Worm (Caenorhabditis elegans) whole organism, L4 larva: ENCODE data around the gene cnnm-1.

ENCODE experiments used
- F10B5.3 ChIP-seq: sonication (generic microtip); optimal IDR thresholded peaks from 2 replicates; lab custom pipeline; 2016; ENCODE audit warnings: mild to moderate bottlenecking, missing genetic modification characterization, missing compliant biosample characterization
- F26F4.8 ChIP-seq: fragments of 200-800 bp; sonication (Bioruptor generic); conservative IDR thresholded peaks from 2 replicates; pipeline ENCODE4 v1.3.6; 2022; ENCODE audit warnings: missing genetic modification characterization, missing compliant biosample characterization
- T26A8.4 ChIP-seq: fragments of 200-800 bp; sonication (Bioruptor generic); IDR thresholded peaks from 2 replicates; pipeline ENCODE4 v1.3.6; 2022; ENCODE audit warnings: missing genetic modification characterization, missing compliant biosample characterization
- Y5F2A.4 ChIP-seq: fragments of 200-800 bp; sonication (Bioruptor generic); optimal IDR thresholded peaks from 2 replicates; lab custom pipeline; 2018; ENCODE audit warnings: mild to moderate bottlenecking, missing genetic modification characterization, missing compliant biosample characterization
- Y75B8A.6 ChIP-seq: fragments of 200-800 bp; sonication (Bioruptor generic); IDR thresholded peaks from 2 replicates; pipeline ENCODE4 v1.3.6; 2022; ENCODE audit warnings: missing genetic modification reagents, missing genetic modification characterization, missing compliant biosample characterization
- aha-1 ChIP-seq: fragments of 150-350 bp; peaks from one replicate; lab custom pipeline; 2014; ENCODE audit warnings: missing biosample characterization, missing genetic modification characterization
- arid-1 ChIP-seq: fragments of 200-800 bp; sonication (Bioruptor generic); conservative IDR thresholded peaks from 2 replicates; pipeline ENCODE4 v1.3.6; 2022; ENCODE audit warnings: missing genetic modification reagents, missing genetic modification characterization, missing compliant biosample characterization
- ceh-20 ChIP-seq: fragments of 200-800 bp; sonication (Bioruptor generic); IDR thresholded peaks from 2 replicates; pipeline ENCODE4 v1.3.6; 2022; ENCODE audit warnings: missing genetic modification reagents, missing genetic modification characterization, missing compliant biosample characterization
- ceh-62 ChIP-seq: sonication (generic microtip); optimal IDR thresholded peaks from 2 replicates; lab custom pipeline; 2017; ENCODE audit warnings: missing biosample characterization, missing genetic modification characterization
- ces-1 ChIP-seq: fragments of 150-350 bp; sonication (generic microtip); optimal IDR thresholded peaks from 4 replicates; lab custom pipeline; 2014; ENCODE audit warnings: missing biosample characterization, missing genetic modification reagents, missing genetic modification characterization
- daf-16 ChIP-seq, 3 experiments: sonication (generic microtip); optimal IDR thresholded peaks; 2 replicates each; lab custom pipeline; 2016 to 2017; ENCODE audit warnings: missing genetic modification characterization in 3 of 3, missing genetic modification reagents in 3 of 3, mild to moderate bottlenecking in 2 of 3, missing compliant biosample characterization in 2 of 3, missing biosample characterization in 1 of 3, moderate library complexity in 1 of 3
- daf-8 ChIP-seq: fragments of 200-800 bp; sonication (Bioruptor generic); IDR thresholded peaks from 2 replicates; pipeline ENCODE4 v1.3.6; 2022; ENCODE audit warnings: missing genetic modification characterization, missing compliant biosample characterization
- dmd-6 ChIP-seq: fragments of 200-800 bp; sonication (Bioruptor generic); IDR thresholded peaks from 2 replicates; pipeline ENCODE4 v1.3.6; 2022; ENCODE audit warnings: missing genetic modification reagents, missing genetic modification characterization, missing compliant biosample characterization
- dpl-1 ChIP-seq: fragments of 150-350 bp; optimal IDR thresholded peaks from 2 replicates; lab custom pipeline; 2014; ENCODE audit warnings: missing biosample characterization, missing genetic modification reagents, missing genetic modification characterization
- dve-1 ChIP-seq: sonication (generic microtip); optimal IDR thresholded peaks from 2 replicates; lab custom pipeline; 2017; ENCODE audit warnings: antibody characterized with exemption, mild to moderate bottlenecking, missing genetic modification characterization, missing compliant biosample characterization; ENCODE audit not compliant: insufficient read depth
- egl-27 ChIP-seq: sonication (generic microtip); optimal IDR thresholded peaks from 3 replicates; lab custom pipeline; 2017; ENCODE audit warnings: missing biosample characterization, missing genetic modification reagents, missing genetic modification characterization
- hlh-11 ChIP-seq: fragments of 200-800 bp; sonication (Bioruptor generic); optimal IDR thresholded peaks from 2 replicates; lab custom pipeline; 2018; ENCODE audit warnings: mild to moderate bottlenecking, missing genetic modification characterization, missing compliant biosample characterization
- hlh-30 ChIP-seq: sonication (generic microtip); optimal IDR thresholded peaks from 2 replicates; lab custom pipeline; 2017; ENCODE audit warnings: antibody characterized with exemption, mild to moderate bottlenecking, missing genetic modification characterization, missing compliant biosample characterization; ENCODE audit not compliant: insufficient read depth
- lim-7 ChIP-seq: fragments of 200-800 bp; sonication (Bioruptor generic); IDR thresholded peaks from 2 replicates; pipeline ENCODE4 v1.3.6; 2022; ENCODE audit warnings: missing genetic modification characterization, missing compliant biosample characterization
- lin-1 ChIP-seq: fragments of 200-800 bp; sonication (Bioruptor generic); IDR thresholded peaks from 2 replicates; pipeline ENCODE4 v1.3.6; 2022; ENCODE audit warnings: missing genetic modification reagents, missing genetic modification characterization, missing compliant biosample characterization
- lin-15B ChIP-seq: fragments of 150-350 bp; sonication (generic microtip); optimal IDR thresholded peaks from 3 replicates; lab custom pipeline; 2014; ENCODE audit warnings: missing biosample characterization, missing genetic modification characterization
- lin-38 ChIP-seq: fragments of 200-800 bp; sonication (Bioruptor generic); IDR thresholded peaks from 2 replicates; pipeline ENCODE4 v1.3.6; 2022; ENCODE audit warnings: missing genetic modification reagents, missing genetic modification characterization, missing compliant biosample characterization
- lin-39 ChIP-seq: fragments of 150-350 bp; optimal IDR thresholded peaks from 2 replicates; lab custom pipeline; 2014; ENCODE audit warnings: missing biosample characterization, missing genetic modification reagents, missing genetic modification characterization
- lsy-2 ChIP-seq, 2 experiments: fragments of 150-350 bp in 1 of 2; sonication (generic microtip) in 1 of 2; optimal IDR thresholded peaks; 2 replicates each; lab custom pipeline; 2014 to 2017; ENCODE audit warnings: missing biosample characterization in 2 of 2, missing genetic modification characterization in 2 of 2
- mdl-1 ChIP-seq, 2 experiments: fragments of 150-350 bp in 1 of 2; sonication (generic microtip) in 1 of 2; optimal IDR thresholded peaks; 2 replicates each; lab custom pipeline; 2014 to 2017; ENCODE audit warnings: missing biosample characterization in 2 of 2, missing genetic modification characterization in 2 of 2
- mep-1 ChIP-seq: fragments of 150-350 bp; sonication (generic microtip); optimal IDR thresholded peaks from 3 replicates; lab custom pipeline; 2014; ENCODE audit warnings: missing biosample characterization, missing genetic modification characterization
- mes-2 ChIP-seq: sonication (generic microtip); optimal IDR thresholded peaks from 2 replicates; lab custom pipeline; 2016; ENCODE audit warnings: missing genotype, mild to moderate bottlenecking, missing genetic modification characterization, missing compliant biosample characterization; ENCODE audit not compliant: poor library complexity, severe bottlenecking
- mxl-2 ChIP-seq: fragments of 200-800 bp; sonication (Bioruptor generic); conservative IDR thresholded peaks from 2 replicates; pipeline ENCODE4 v1.3.6; 2022; ENCODE audit warnings: missing genetic modification reagents, missing genetic modification characterization, missing compliant biosample characterization
- mxl-3 ChIP-seq: fragments of 200-800 bp; sonication (Bioruptor generic); optimal IDR thresholded peaks from 2 replicates; lab custom pipeline; 2018; ENCODE audit warnings: mild to moderate bottlenecking, missing genetic modification characterization, missing compliant biosample characterization
- nhr-102 ChIP-seq: sonication (generic microtip); optimal IDR thresholded peaks from 2 replicates; lab custom pipeline; 2016; ENCODE audit warnings: mild to moderate bottlenecking, missing genetic modification characterization, moderate library complexity, missing compliant biosample characterization
- nhr-111 ChIP-seq: fragments of 200-800 bp; sonication (Bioruptor generic); optimal IDR thresholded peaks from 2 replicates; lab custom pipeline; 2018; ENCODE audit warnings: mild to moderate bottlenecking, missing genetic modification characterization, missing compliant biosample characterization
- nhr-237 ChIP-seq: sonication (generic microtip); optimal IDR thresholded peaks from 2 replicates; lab custom pipeline; 2017; ENCODE audit warnings: missing biosample characterization, missing genetic modification characterization
- nhr-28 ChIP-seq: fragments of 150-350 bp; optimal IDR thresholded peaks from 2 replicates; lab custom pipeline; 2014; ENCODE audit warnings: missing biosample characterization, missing genetic modification characterization
- nhr-48 ChIP-seq: sonication (generic microtip); optimal IDR thresholded peaks from 2 replicates; lab custom pipeline; 2016; ENCODE audit warnings: mild to moderate bottlenecking, missing genetic modification characterization, missing compliant biosample characterization
- nhr-6 ChIP-seq: fragments of 150-350 bp; optimal IDR thresholded peaks from 2 replicates; lab custom pipeline; 2014; ENCODE audit warnings: missing biosample characterization, missing genetic modification characterization
- nhr-77 ChIP-seq: fragments of 150-350 bp; optimal IDR thresholded peaks from 2 replicates; lab custom pipeline; 2014; ENCODE audit warnings: missing biosample characterization, missing genetic modification characterization
- php-3 ChIP-seq: fragments of 200-800 bp; sonication (Bioruptor generic); IDR thresholded peaks from 2 replicates; pipeline ENCODE4 v1.3.6; 2022; ENCODE audit warnings: missing genetic modification reagents, missing genetic modification characterization, missing compliant biosample characterization
- pqm-1 ChIP-seq: sonication (generic microtip); optimal IDR thresholded peaks from 2 replicates; lab custom pipeline; 2017; ENCODE audit warnings: missing biosample characterization, missing genetic modification characterization
- saeg-2 ChIP-seq: fragments of 200-800 bp; sonication (Bioruptor generic); IDR thresholded peaks from 2 replicates; pipeline ENCODE4 v1.3.6; 2022; ENCODE audit warnings: missing genetic modification reagents, missing genetic modification characterization, missing compliant biosample characterization
- set-16 ChIP-seq: fragments of 200-800 bp; sonication (Bioruptor generic); IDR thresholded peaks from 2 replicates; pipeline ENCODE4 v1.3.6; 2022; ENCODE audit warnings: missing genetic modification reagents, missing genetic modification characterization, missing compliant biosample characterization
- snpc-1.2 ChIP-seq: fragments of 200-800 bp; sonication (Bioruptor generic); IDR thresholded peaks from 2 replicates; pipeline ENCODE4 v1.3.6; 2022; ENCODE audit warnings: missing genetic modification reagents, missing genetic modification characterization, missing compliant biosample characterization
- spr-1 ChIP-seq: sonication (generic microtip); optimal IDR thresholded peaks from 2 replicates; lab custom pipeline; 2016; ENCODE audit warnings: mild to moderate bottlenecking, missing genetic modification characterization, missing compliant biosample characterization
- spr-3 ChIP-seq: fragments of 200-800 bp; sonication (Bioruptor generic); optimal IDR thresholded peaks from 2 replicates; lab custom pipeline; 2018; ENCODE audit warnings: mild to moderate bottlenecking, missing genetic modification characterization, missing compliant biosample characterization
- unc-39 ChIP-seq: sonication (generic microtip); optimal IDR thresholded peaks from 2 replicates; lab custom pipeline; 2017; ENCODE audit warnings: missing biosample characterization, missing genetic modification characterization
- unc-62 ChIP-seq, 3 experiments: fragments of 150-350 bp in 1 of 3; sonication (generic microtip); optimal IDR thresholded peaks in 2 of 3; peaks in 1 of 3; 1 replicate in 1 of 3; 2 replicates in 2 of 3; lab custom pipeline; 2014 to 2017; ENCODE audit warnings: missing biosample characterization in 3 of 3, missing genetic modification characterization in 3 of 3, missing genetic modification reagents in 3 of 3, missing genotype in 1 of 3
- zip-11 ChIP-seq: fragments of 200-800 bp; sonication (Bioruptor generic); IDR thresholded peaks from 2 replicates; pipeline ENCODE4 v1.3.6; 2022; ENCODE audit warnings: missing genetic modification characterization, missing compliant biosample characterization
- zip-2 ChIP-seq: fragments of 150-350 bp; optimal IDR thresholded peaks from 2 replicates; lab custom pipeline; 2014; ENCODE audit warnings: missing biosample characterization, missing genetic modification characterization

The cnnm-1 gene

ce11 chrIV:17174087-17174486, 32.6 kb downstream of the cnnm-1 start (continued):
- peak; percentile 51 for TF ChIP-seq mep-1 (tag; lab: Kevin White, UChicago)
- TF ChIP-seq nhr-102 (tag; lab: Kevin White, UChicago): peak; percentile 90
- TF ChIP-seq ceh-20 (GFP tag; lab: Robert Waterston, UW): no peak
- TF ChIP-seq zip-2 (tag; lab: Kevin White, UChicago): no peak
- TF ChIP-seq arid-1 (GFP tag; lab: Robert Waterston, UW): no peak
- no peak for TF ChIP-seq saeg-2 (GFP tag; lab: Robert Waterston, UW)
- TF ChIP-seq Y75B8A.6: no peak

DNA sequence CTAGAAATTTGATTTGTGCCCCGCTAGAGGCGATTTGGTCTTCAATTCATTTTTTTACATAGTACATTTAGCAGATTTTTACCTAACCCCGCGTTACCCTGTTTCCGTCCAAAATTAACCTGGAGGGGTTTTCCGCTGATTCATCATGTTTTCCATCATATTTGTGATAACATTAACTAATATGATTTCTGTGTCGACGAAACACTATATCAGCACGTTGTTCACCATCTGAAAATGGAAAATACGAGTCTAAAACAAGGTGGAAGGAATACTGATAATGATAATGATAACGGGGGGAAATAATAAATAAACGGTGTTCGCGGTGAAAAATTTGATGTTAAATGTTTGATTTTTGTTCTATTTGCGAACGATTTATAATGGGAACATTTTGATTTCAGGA, 34.9 kb downstream of the cnnm-1 start:
- TF ChIP-seq lim-7 (GFP tag; lab: Robert Waterston, UW) (no peak), Y5F2A.4 (GFP tag; lab: Kevin White, UChicago) (no peak), nhr-6 (no peak), nhr-237 (no peak), spr-1 (tag; lab: Kevin White, UChicago) (no peak), zip-2 (tag; lab: Kevin White, UChicago) (no peak), mdl-1 (tag; optimal IDR thresholded peaks at IDR 0.05; lab: Kevin White, UChicago) (peak in 1 of 2 experiments; percentile 56), dmd-6 (GFP tag; lab: Robert Waterston, UW) (peak; percentile 66; the same call in 1 of the 2 replicates), F10B5.3 (no peak), daf-16 (GFP tag; optimal IDR thresholded peaks at IDR 0.05; lab: Kevin White, UChicago) (no peak), daf-16 (tag; optimal IDR thresholded peaks at IDR 0.05; lab: Kevin White, UChicago) (peak; percentile 99), T26A8.4 (GFP tag; lab: Robert Waterston, UW) (no peak), nhr-111 (GFP tag; lab: Kevin White, UChicago) (no peak), mes-2 (tag; lab: Kevin White, UChicago) (no peak), zip-11 (GFP tag; lab: Robert Waterston, UW) (no peak), hlh-30 (peak; percentile 35), lin-39 (no peak), unc-62 (GFP tag; optimal IDR thresholded peaks at IDR 0.05 in 1 of 2; lab: Kevin White, UChicago) (peak in 1 of 2 experiments; percentile 64), unc-62 (tag; optimal IDR thresholded peaks at IDR 0.05; lab: Kevin White, UChicago) (no peak), nhr-28 (tag; lab: Kevin White, UChicago) (peak; percentile 90), ceh-62 (no peak), nhr-77 (tag; lab: Kevin White, UChicago) (peak; percentile 57), ces-1 (no peak), lin-1 (peak; percentile 86), set-16 (GFP tag; lab: Robert Waterston, UW) (no peak), pqm-1 (tag; lab: Kevin White, UChicago) (peak; percentile 98), lin-38 (GFP tag; lab: Robert Waterston, UW) (no peak), daf-8 (no peak), mxl-3 (GFP tag; lab: Kevin White, UChicago) (peak; percentile 88), F26F4.8 (no peak), egl-27 (tag; lab: Kevin White, UChicago) (no peak), snpc-1.2 (GFP tag; lab: Robert Waterston, UW) (no peak), spr-3 (GFP tag; lab: Kevin White, UChicago) (no peak), mxl-2 (GFP tag; lab: Robert Waterston, UW) (no peak), lsy-2 (tag; optimal IDR thresholded peaks at IDR 0.05; lab: Kevin White, UChicago) (no peak), dpl-1 (GFP tag; lab: Kevin White, UChicago) (no peak), aha-1 (tag; lab: Kevin White, UChicago) (peak; percentile 93), php-3 (GFP tag; lab: Robert Waterston, UW) (peak; percentile 57), dve-1 (tag; lab: Kevin White, UChicago) (peak; percentile 93), nhr-48 (tag; lab: Kevin White, UChicago) (peak; percentile 13), hlh-11 (peak; percentile 90), lin-15B (no peak), unc-39 (tag; lab: Kevin White, UChicago) (no peak)
